Fruit fly (Drosophila melanogaster): Measurements from ENCODE around the gene Ugt302K1.

The Ugt302K1 gene

dm6 chr3R:11196648-11197388 lies 43.2 kb upstream of the Ugt302K1 start:
- TF ChIP-seq CG10979 (tag; optimal IDR thresholded peaks at IDR 0.05) (peak; percentile 99), CTCF (GFP tag; optimal IDR thresholded peaks at IDR 0.05) (peak; percentile 67), Dll (GFP tag; IDR thresholded peaks at IDR 0.05; ENCODE audit: partially characterized antibody) (no peak), CG15601 (tag; optimal IDR thresholded peaks at IDR 0.05) (peak; percentile 98), lab (GFP tag; optimal IDR thresholded peaks at IDR 0.05) (peak; percentile 99), CG5180 (GFP tag; optimal IDR thresholded peaks at IDR 0.05) (peak; percentile 93), zen2 (GFP tag; IDR thresholded peaks at IDR 0.05; ENCODE audit: partially characterized antibody) (no peak), CG14441 (GFP tag; IDR thresholded peaks at IDR 0.05) (peak; percentile 98), PHDP (tag; optimal IDR thresholded peaks at IDR 0.05) (peak; percentile 99), H15 (GFP tag; IDR thresholded peaks at IDR 0.05) (peak; percentile 97), ERR (GFP tag; optimal IDR thresholded peaks at IDR 0.05) (peak; percentile 39), ci (GFP tag; IDR thresholded peaks at IDR 0.05) (peak; percentile 96), Optix (GFP tag; IDR thresholded peaks at IDR 0.05) (no peak; the same call in 2 of the 3 replicates), ap (GFP tag; IDR thresholded peaks at IDR 0.05) (peak; percentile 97), Ravus (GFP tag; IDR thresholded peaks at IDR 0.05) (peak; percentile 94), CG13296 (GFP tag; optimal IDR thresholded peaks at IDR 0.05) (peak; percentile 99), BtbVII (GFP tag; optimal IDR thresholded peaks at IDR 0.05) (peak; percentile 98), crp (GFP tag; optimal IDR thresholded peaks at IDR 0.05) (peak in 1 of 2 experiments; percentile 74), CG31365 (tag; optimal IDR thresholded peaks at IDR 0.05) (peak; percentile 66), Gug (GFP tag; IDR thresholded peaks at IDR 0.05) (peak; percentile 97), Hr51 (GFP tag; optimal IDR thresholded peaks at IDR 0.05) (peak; percentile 93 to 100), ac (GFP tag; optimal IDR thresholded peaks at IDR 0.05) (peak; percentile 60), Ada2b (GFP tag; IDR thresholded peaks at IDR 0.05) (peak; percentile 97), CG10431 (GFP tag; optimal IDR thresholded peaks at IDR 0.05) (peak; percentile 97), CG8290 (GFP tag; optimal IDR thresholded peaks at IDR 0.05) (peak; percentile 91), CG8290 (tag; optimal IDR thresholded peaks at IDR 0.05) (peak; percentile 77 to 84), sug (tag; optimal IDR thresholded peaks at IDR 0.05) (peak; percentile 93), croc (GFP tag; conservative IDR thresholded peaks at IDR 0.05) (peak; percentile 99), CG2202 (tag; optimal IDR thresholded peaks at IDR 0.05) (peak; percentile 92), CG3281 (GFP tag; optimal IDR thresholded peaks at IDR 0.05) (peak; percentile 99), zf30C (GFP tag; optimal IDR thresholded peaks at IDR 0.05) (no peak), CG4730 (GFP tag; IDR thresholded peaks at IDR 0.05) (peak; percentile 97), nom (GFP tag; optimal IDR thresholded peaks at IDR 0.05) (peak; percentile 89), Hey (tag; optimal IDR thresholded peaks at IDR 0.05) (peak; percentile 72), Kr (GFP tag; optimal IDR thresholded peaks at IDR 0.05) (no peak), toy (GFP tag; IDR thresholded peaks at IDR 0.05) (peak; percentile 93), gfzf (GFP tag; optimal IDR thresholded peaks at IDR 0.05) (peak; percentile 3), wor (GFP tag; IDR thresholded peaks at IDR 0.05) (peak; percentile 99), Drgx (GFP tag; IDR thresholded peaks at IDR 0.05) (peak; percentile 98), CG1529 (GFP tag; optimal IDR thresholded peaks at IDR 0.05) (peak; percentile 97), Ptx1 (GFP tag; IDR thresholded peaks at IDR 0.05) (peak; percentile 99), Med (GFP tag) (peak; percentile 98), mirr (GFP tag; optimal IDR thresholded peaks at IDR 0.05) (peak; percentile 68), tio (GFP tag; optimal IDR thresholded peaks at IDR 0.05) (peak; percentile 96), CG34224 (GFP tag; IDR thresholded peaks at IDR 0.05; ENCODE audit: partially characterized antibody) (no peak), Dad (GFP tag; optimal IDR thresholded peaks at IDR 0.05) (peak; percentile 95), sr (GFP tag; IDR thresholded peaks at IDR 0.05) (peak; percentile 94), CG30403 (GFP tag; optimal IDR thresholded peaks at IDR 0.05) (peak; percentile 99), CG4360 (GFP tag; IDR thresholded peaks at IDR 0.05) (peak; percentile 70), CG11085 (GFP tag; IDR thresholded peaks at IDR 0.05) (peak; percentile 96)
